Worm (Caenorhabditis elegans): ENCODE data around the gene R13A5.7.

The R13A5.7 gene

DNA sequence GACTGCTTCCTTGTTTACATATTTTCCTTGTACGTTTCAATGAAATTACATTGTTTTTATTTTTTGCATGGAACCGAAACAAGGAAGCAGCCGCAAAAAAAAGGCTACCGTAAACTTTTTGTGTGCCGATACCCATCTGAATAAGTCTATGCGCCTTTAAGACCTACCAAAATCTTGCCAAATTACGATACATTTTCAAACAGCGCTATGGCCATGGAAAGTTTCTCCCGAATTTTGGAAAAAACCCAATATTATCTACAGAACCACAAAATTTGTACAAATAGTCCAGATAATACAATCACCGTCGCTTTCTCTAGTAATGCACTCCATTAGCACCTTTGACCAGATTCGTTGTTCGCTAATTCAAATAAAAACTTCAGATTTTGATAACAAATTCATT lies 1.8 kb upstream of the R13A5.7 start:
- TF ChIP-seq elt-3 (tag; optimal IDR thresholded peaks at IDR 0.05): no peak
- TF ChIP-seq ceh-82 (tag; optimal IDR thresholded peaks at IDR 0.05): no peak

- TF ChIP-seq nhr-25 (tag; optimal IDR thresholded peaks at IDR 0.05) (peak; percentile 56), snpc-4 (tag; optimal IDR thresholded peaks at IDR 0.05) (no peak), ceh-82 (tag; optimal IDR thresholded peaks at IDR 0.05) (no peak), sma-3 (GFP tag; optimal IDR thresholded peaks at IDR 0.05) (peak; percentile 41)
Observed at ce11 chrIII:7566098-7566497, 3.8 kb downstream of the R13A5.7 start, which contains the start of gene ttr-32. Gene ttr-32, plus strand, starts transcription at chrIII:7566411.

DNA sequence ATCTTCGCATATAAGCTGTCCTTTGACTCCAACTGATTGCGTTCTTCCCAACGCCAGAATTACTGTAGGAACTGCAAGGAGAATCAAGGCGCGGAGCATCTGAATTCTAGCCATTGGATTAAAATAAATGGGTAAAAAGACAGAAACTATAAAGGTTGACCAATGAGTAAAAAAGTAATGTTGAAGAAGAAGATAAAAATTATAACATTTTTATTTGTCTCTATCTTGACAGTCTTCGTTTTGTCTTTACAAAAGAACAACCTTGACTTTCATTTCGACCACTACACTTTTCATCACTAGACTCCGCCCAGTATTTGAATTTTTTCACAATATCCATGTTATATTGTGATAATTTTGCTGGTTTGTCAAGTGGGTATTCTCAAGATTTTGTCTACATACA lies 4.7 kb downstream of the R13A5.7 start, which contains the start of gene ttr-8:
Gene ttr-8, minus strand, starts transcription at position 101 of the 400 bp plus-strand sequence.
- TF ChIP-seq elt-3 (tag; optimal IDR thresholded peaks at IDR 0.05) (no peak), egl-27 (tag; optimal IDR thresholded peaks at IDR 0.05) (no peak), ztf-11 (tag; optimal IDR thresholded peaks at IDR 0.05) (no peak), aly-2 (tag; optimal IDR thresholded peaks at IDR 0.05) (no peak), alr-1 (tag; optimal IDR thresholded peaks at IDR 0.05) (no peak), zag-1 (tag; optimal IDR thresholded peaks at IDR 0.05) (no peak), lin-13 (GFP tag; optimal IDR thresholded peaks at IDR 0.05) (no peak), unc-62 (GFP tag; optimal IDR thresholded peaks at IDR 0.05) (no peak), nhr-12 (tag; optimal IDR thresholded peaks at IDR 0.05) (no peak), mbf-1 (tag; optimal IDR thresholded peaks at IDR 0.05) (no peak), sma-9 (GFP tag; optimal IDR thresholded peaks at IDR 0.05) (no peak), sma-9 (tag; optimal IDR thresholded peaks at IDR 0.05) (no peak), ZK546.5 (tag; optimal IDR thresholded peaks at IDR 0.05) (no peak)

- TF ChIP-seq Y55F3AM.14 (GFP tag; optimal IDR thresholded peaks at IDR 0.05) (no peak), blmp-1 (tag; optimal IDR thresholded peaks at IDR 0.05; ENCODE audit: insufficient read depth) (no peak)
Observed at ce11 chrIII:7561872-7562271, 8.1 kb downstream of the R13A5.7 start, which contains the start of gene lgc-12. Gene lgc-12, plus strand, starts transcription at chrIII:7562172.

ce11 chrIII:7559869-7560268 lies 10.1 kb downstream of the R13A5.7 start:
- TF ChIP-seq ama-1 (optimal IDR thresholded peaks at IDR 0.05) (no peak), F13H6.1 (tag; optimal IDR thresholded peaks at IDR 0.05) (peak; percentile 68), snpc-4 (tag; optimal IDR thresholded peaks at IDR 0.05) (no peak), nhr-25 (tag; optimal IDR thresholded peaks at IDR 0.05) (no peak), elt-1 (tag; optimal IDR thresholded peaks at IDR 0.05) (no peak), mdl-1 (tag; optimal IDR thresholded peaks at IDR 0.05) (no peak), nhr-12 (tag; optimal IDR thresholded peaks at IDR 0.05) (no peak), nhr-11 (tag; optimal IDR thresholded peaks at IDR 0.05) (no peak), lsy-2 (tag; optimal IDR thresholded peaks at IDR 0.05) (peak in 1 of 2 experiments; percentile 42), zag-1 (tag; optimal IDR thresholded peaks at IDR 0.05) (peak; percentile 18), lin-39 (tag; optimal IDR thresholded peaks at IDR 0.05) (peak; percentile 52), Y55F3AM.14 (GFP tag; optimal IDR thresholded peaks at IDR 0.05) (no peak), elt-3 (tag; optimal IDR thresholded peaks at IDR 0.05) (no peak), blmp-1 (tag; optimal IDR thresholded peaks at IDR 0.05; ENCODE audit: insufficient read depth) (no peak), sem-4 (tag; optimal IDR thresholded peaks at IDR 0.05) (no peak), unc-39 (tag; optimal IDR thresholded peaks at IDR 0.05) (no peak), ztf-4 (tag; optimal IDR thresholded peaks at IDR 0.05) (no peak), nhr-77 (tag; optimal IDR thresholded peaks at IDR 0.05) (no peak), aly-2 (tag; optimal IDR thresholded peaks at IDR 0.05) (no peak), alr-1 (tag; optimal IDR thresholded peaks at IDR 0.05) (no peak), peb-1 (tag; optimal IDR thresholded peaks at IDR 0.05) (no peak), gmeb-1 (tag; optimal IDR thresholded peaks at IDR 0.05) (no peak), crh-2 (tag; optimal IDR thresholded peaks at IDR 0.05) (no peak), mbf-1 (tag; optimal IDR thresholded peaks at IDR 0.05) (no peak), mab-5 (tag; optimal IDR thresholded peaks at IDR 0.05) (peak; percentile 18), sma-9 (GFP tag; optimal IDR thresholded peaks at IDR 0.05) (peak; percentile 45), sma-9 (tag; optimal IDR thresholded peaks at IDR 0.05) (no peak), dmd-4 (tag; optimal IDR thresholded peaks at IDR 0.05) (no peak), ZK546.5 (tag; optimal IDR thresholded peaks at IDR 0.05) (no peak), ceh-82 (tag; optimal IDR thresholded peaks at IDR 0.05) (no peak), lin-11 (tag; optimal IDR thresholded peaks at IDR 0.05) (no peak), nhr-10 (tag; optimal IDR thresholded peaks at IDR 0.05) (no peak), R02D3.7 (tag; optimal IDR thresholded peaks at IDR 0.05) (no peak), ztf-11 (tag; optimal IDR thresholded peaks at IDR 0.05) (no peak), fos-1 (tag; optimal IDR thresholded peaks at IDR 0.05) (no peak), C34F6.9 (tag; optimal IDR thresholded peaks at IDR 0.05) (peak; percentile 19), nhr-21 (tag; optimal IDR thresholded peaks at IDR 0.05) (no peak), lin-13 (GFP tag; optimal IDR thresholded peaks at IDR 0.05) (no peak), nhr-129 (tag; optimal IDR thresholded peaks at IDR 0.05) (peak; percentile 64), nhr-6 (tag; optimal IDR thresholded peaks at IDR 0.05) (no peak), egl-27 (tag; optimal IDR thresholded peaks at IDR 0.05) (peak; percentile 32), sma-3 (GFP tag; optimal IDR thresholded peaks at IDR 0.05) (no peak), skn-1 (tag; optimal IDR thresholded peaks at IDR 0.05) (no peak)

All from whole organism, L2 larva.